Worm (Caenorhabditis elegans): Measurements from ENCODE around the gene coq-3.

- TF ChIP-seq F13C5.2 (tag; optimal IDR thresholded peaks at IDR 0.05) (no peak), flt-1 (GFP tag; IDR thresholded peaks at IDR 0.05) (no peak), hmg-4 (GFP tag; optimal IDR thresholded peaks at IDR 0.05) (no peak)
These were observed 26.1 kb upstream of the coq-3 start for ce11 chrIV:14822267-14822666.
